Fruit fly (Drosophila melanogaster): ENCODE data around the gene bur.

The bur gene

DNA sequence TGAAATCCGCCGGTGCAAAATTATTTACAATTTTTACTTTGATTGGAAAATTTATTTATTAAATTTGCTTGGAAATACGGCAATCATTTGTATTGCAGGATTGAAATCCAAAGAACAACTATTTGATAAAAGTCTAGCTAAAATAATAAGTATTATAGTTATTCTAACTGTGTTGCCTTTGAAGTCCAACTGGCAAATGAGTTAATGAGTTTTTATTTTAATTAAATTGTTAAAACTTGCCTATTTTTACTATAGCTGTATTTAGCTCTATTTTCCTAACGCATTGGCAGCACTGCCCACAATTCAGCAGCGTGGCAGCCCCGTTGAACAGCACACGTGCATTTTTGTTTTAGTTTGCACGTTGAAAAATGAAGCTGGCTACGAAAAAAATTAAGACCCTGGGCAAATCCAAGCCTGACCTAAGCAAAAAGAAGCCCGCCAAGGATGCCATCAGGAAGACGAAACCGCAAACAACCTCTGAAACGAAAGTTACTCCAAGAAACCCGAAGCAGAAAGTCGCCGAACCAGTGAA lies 16.1 kb downstream of the bur start, which contains the start of gene Noc2:
Gene Noc2 (plus strand): TSS at position 331 of the 532 bp plus-strand sequence.
- TF ChIP-seq insv (optimal IDR thresholded peaks at IDR 0.05) (no peak), ttk (optimal IDR thresholded peaks at IDR 0.05) (no peak), Sin3A (optimal IDR thresholded peaks at IDR 0.05) (no peak), psq (optimal IDR thresholded peaks at IDR 0.05) (no peak), Myc (optimal IDR thresholded peaks at IDR 0.05) (no peak), h (optimal IDR thresholded peaks at IDR 0.05) (no peak)

DNA sequence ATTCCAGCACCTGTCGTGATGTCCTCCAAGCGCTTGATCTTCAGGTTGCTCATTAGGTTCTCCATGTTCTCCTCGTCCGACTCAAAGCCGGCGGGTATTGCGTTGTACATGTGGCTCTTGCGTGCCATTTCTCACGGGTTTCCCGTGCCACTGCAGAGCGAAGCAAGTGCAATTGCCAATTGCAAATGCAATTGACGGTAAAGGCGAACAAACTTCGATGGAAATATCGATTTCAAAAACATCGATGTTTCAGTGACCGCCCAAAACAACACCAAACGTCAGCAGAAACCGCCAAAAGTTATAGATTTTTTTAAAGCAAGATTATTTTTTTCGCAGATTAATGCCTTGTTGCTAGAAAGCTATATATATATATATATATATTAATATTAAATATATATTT lies 16.6 kb downstream of the bur start, which contains the start of gene Nbr:
Gene Nbr (minus strand): TSS at position 209 of the 400 bp plus-strand sequence.
- TF ChIP-seq Sin3A (optimal IDR thresholded peaks at IDR 0.05) (no peak), psq (optimal IDR thresholded peaks at IDR 0.05) (no peak), insv (optimal IDR thresholded peaks at IDR 0.05) (no peak), ttk (optimal IDR thresholded peaks at IDR 0.05) (no peak), h (optimal IDR thresholded peaks at IDR 0.05) (no peak), Myc (optimal IDR thresholded peaks at IDR 0.05) (no peak)

DNA sequence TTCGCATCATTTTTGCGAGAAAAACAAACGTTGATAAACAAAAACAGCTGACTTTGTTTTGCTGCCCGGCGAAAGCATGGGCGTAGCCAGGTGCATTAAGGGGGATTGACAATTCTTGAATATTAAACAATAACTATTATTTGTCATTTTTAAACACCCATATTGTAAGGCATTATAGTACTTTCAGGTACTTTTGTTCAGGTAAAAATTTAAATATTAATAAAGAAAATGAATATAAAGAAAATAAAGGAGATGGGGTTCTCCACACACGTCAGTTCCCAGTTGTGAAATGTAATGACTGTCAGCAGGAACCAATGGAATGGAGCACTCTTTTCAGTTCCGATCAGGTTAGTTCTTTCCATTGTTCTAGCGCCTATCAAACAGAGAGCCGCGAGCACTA lies 20.9 kb downstream of the bur start, which contains the start of the genes Coq3 and Pld3:
Gene Coq3 (minus strand): TSS at position 58 of the 400 bp plus-strand sequence.
Gene Pld3 (plus strand): TSS at position 294 of the 400 bp plus-strand sequence.
- TF ChIP-seq insv (optimal IDR thresholded peaks at IDR 0.05) (no peak), Myc (optimal IDR thresholded peaks at IDR 0.05) (no peak), ttk (optimal IDR thresholded peaks at IDR 0.05) (no peak), Sin3A (optimal IDR thresholded peaks at IDR 0.05) (no peak), h (optimal IDR thresholded peaks at IDR 0.05) (no peak), psq (optimal IDR thresholded peaks at IDR 0.05) (no peak)

DNA sequence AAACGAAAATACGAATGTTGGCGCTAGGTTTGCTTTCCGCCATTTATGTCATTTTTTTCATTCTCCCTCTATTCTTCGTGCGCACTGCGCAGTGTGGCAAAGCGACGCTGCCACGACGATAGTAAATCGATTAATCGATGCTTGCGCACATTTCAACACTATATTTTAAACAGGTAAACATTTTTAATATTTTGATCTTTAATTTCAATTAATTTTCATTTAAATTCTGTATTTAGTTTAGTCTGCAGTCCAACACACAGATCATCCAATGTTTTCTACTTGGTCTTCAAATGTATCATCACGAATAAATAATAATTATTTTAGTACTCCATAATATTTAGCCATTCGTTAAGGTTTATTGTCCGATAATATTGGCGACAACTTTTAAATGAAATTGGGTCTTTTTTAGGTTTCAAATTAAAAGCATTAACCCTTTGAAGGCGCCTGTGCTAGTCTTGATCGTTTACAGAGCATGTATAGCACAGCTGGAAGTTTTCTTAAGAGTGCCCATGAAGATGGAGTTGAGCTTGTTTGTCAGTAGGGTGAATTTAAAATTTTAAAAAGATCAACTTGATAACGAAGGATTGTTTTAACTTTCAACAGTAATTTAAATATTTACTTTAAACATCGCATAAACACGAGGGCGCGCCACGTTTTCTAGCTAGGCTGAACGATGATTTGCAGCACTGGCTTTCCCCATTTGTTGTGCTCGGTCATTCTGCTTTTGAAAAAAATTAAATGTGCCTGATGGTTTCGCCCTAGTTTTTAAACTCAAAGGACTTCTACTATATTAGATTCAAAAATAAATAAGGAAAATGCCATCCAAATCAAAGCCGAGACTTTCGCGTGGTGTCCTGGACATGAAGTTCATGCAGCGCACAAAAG lies 23.1 kb downstream of the bur start, which contains the start of the genes Mpp6 and E2f2:
Gene Mpp6 (plus strand): TSS at position 133 of the 885 bp plus-strand sequence.
Gene E2f2 (minus strand): TSS at position 594 of the 885 bp plus-strand sequence.
- TF ChIP-seq psq (optimal IDR thresholded peaks at IDR 0.05) (peak; percentile 91), Myc (optimal IDR thresholded peaks at IDR 0.05) (no peak)

DNA sequence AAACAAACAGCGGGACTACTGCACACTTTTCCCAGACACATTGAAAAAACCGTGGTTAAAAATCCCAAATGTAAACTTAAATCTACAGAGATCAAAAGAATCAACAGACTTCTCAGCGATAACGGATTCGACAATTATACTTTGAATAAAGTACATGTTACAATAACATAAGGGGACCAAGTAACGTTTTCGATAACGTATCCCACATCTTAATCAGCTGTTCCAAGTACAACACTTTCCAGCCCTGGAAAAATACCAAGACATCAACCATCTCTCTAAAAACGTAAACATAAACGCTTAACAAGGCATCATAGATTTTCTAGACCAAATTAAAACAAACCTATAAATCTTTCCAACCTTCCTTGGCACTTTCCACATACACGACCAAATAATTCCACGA lies 25.6 kb downstream of the bur start:
- TF ChIP-seq Sin3A (optimal IDR thresholded peaks at IDR 0.05) (no peak), Myc (optimal IDR thresholded peaks at IDR 0.05) (no peak), psq (optimal IDR thresholded peaks at IDR 0.05) (no peak), h (optimal IDR thresholded peaks at IDR 0.05) (no peak), ttk (optimal IDR thresholded peaks at IDR 0.05) (no peak), insv (optimal IDR thresholded peaks at IDR 0.05) (no peak)

DNA sequence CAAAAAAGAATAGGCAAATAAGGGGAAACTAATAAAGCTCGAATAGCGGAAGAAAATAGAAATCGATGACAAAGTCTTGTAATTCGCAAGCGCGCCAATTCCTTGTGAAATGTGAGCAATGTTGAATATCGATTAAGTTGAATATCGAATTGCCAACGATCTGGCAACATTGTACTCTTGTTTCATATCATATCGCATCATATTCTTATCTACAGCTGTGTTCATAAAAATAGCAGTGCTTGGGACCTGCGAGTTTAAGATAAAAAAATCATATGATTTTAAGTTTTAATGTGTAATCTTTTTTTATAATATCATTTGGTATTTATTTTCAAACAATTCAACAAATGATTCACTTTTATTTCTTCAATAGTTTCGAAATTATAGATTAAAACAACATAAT lies 30.4 kb downstream of the bur start:
- no peak for TF ChIP-seq h (optimal IDR thresholded peaks at IDR 0.05)
- TF ChIP-seq psq (optimal IDR thresholded peaks at IDR 0.05), result no peak
- TF ChIP-seq ttk (optimal IDR thresholded peaks at IDR 0.05), result no peak
- no peak for TF ChIP-seq insv (optimal IDR thresholded peaks at IDR 0.05)
- no peak for TF ChIP-seq Myc (optimal IDR thresholded peaks at IDR 0.05)
- no peak for TF ChIP-seq Sin3A (optimal IDR thresholded peaks at IDR 0.05)

DNA sequence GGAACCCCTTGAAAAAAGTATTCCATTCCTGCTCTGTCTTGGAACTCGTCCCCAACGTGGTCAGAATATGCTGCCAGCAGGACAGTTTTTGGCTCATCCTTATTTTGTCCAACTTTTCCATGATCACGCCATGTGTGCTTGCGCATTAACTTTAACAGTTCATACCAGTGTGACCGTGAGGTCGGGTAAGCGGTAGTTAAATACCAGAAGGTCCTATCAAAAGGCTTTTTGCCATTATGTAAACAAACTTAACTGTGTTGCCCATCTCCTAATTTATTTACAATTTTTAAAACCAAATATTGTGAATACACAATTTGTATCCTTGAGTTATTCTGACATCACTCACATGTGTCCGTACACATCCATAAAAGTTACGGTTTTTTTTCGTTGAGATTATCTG lies 31.2 kb downstream of the bur start, which contains the start of gene del:
Gene del (minus strand): TSS at position 305 of the 400 bp plus-strand sequence.
- no peak for TF ChIP-seq Myc (optimal IDR thresholded peaks at IDR 0.05)
- no peak for TF ChIP-seq psq (optimal IDR thresholded peaks at IDR 0.05)
- TF ChIP-seq insv (optimal IDR thresholded peaks at IDR 0.05), result no peak
- no peak for TF ChIP-seq ttk (optimal IDR thresholded peaks at IDR 0.05)
- no peak for TF ChIP-seq h (optimal IDR thresholded peaks at IDR 0.05)
- no peak for TF ChIP-seq Sin3A (optimal IDR thresholded peaks at IDR 0.05)

DNA sequence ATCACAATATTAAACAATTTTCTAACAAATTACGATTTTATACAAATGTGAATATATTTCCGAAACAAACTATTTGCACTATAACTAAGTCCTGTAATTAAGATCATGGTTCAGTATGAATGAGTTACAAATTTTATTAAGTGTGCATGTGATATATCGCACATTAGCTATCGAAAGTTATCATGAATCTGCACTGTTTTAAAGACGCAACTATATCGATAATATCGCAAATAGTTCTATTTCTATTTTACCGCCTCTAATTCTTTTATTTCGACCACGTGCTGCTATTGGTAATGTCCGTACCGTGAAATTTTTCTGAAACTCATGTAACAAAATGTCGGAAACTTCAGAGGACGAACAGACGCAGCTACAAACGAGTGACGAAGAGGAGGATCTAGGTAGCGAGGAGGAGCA lies 36.5 kb downstream of the bur start, which contains the start of gene pths:
Gene pths (plus strand): TSS at position 258 of the 414 bp plus-strand sequence.
- TF ChIP-seq Sin3A (optimal IDR thresholded peaks at IDR 0.05), result no peak
- no peak for TF ChIP-seq insv (optimal IDR thresholded peaks at IDR 0.05)
- no peak for TF ChIP-seq ttk (optimal IDR thresholded peaks at IDR 0.05)
- no peak for TF ChIP-seq h (optimal IDR thresholded peaks at IDR 0.05)
- no peak for TF ChIP-seq Myc (optimal IDR thresholded peaks at IDR 0.05)
- TF ChIP-seq psq (optimal IDR thresholded peaks at IDR 0.05), result no peak

DNA sequence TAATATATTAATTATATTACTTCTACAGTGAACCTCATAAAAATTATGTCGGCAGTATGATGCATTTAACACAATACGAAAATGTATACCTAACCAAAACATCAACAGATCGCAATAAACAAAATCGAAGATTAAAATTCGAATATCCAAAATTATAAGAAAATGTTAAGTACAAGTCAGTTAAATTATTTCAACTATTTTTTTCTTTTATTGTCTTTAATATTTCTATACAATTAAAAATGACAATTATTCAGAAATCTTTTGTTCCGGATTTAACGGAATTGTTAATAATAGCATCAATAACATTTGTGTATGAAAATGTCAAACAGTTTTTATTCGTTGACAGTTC lies 37.0 kb downstream of the bur start:
- TF ChIP-seq h (optimal IDR thresholded peaks at IDR 0.05), result no peak
- no peak for TF ChIP-seq Myc (optimal IDR thresholded peaks at IDR 0.05)
- no peak for TF ChIP-seq Sin3A (optimal IDR thresholded peaks at IDR 0.05)
- TF ChIP-seq insv (optimal IDR thresholded peaks at IDR 0.05), result no peak
- TF ChIP-seq psq (optimal IDR thresholded peaks at IDR 0.05), result no peak
- no peak for TF ChIP-seq ttk (optimal IDR thresholded peaks at IDR 0.05)

DNA sequence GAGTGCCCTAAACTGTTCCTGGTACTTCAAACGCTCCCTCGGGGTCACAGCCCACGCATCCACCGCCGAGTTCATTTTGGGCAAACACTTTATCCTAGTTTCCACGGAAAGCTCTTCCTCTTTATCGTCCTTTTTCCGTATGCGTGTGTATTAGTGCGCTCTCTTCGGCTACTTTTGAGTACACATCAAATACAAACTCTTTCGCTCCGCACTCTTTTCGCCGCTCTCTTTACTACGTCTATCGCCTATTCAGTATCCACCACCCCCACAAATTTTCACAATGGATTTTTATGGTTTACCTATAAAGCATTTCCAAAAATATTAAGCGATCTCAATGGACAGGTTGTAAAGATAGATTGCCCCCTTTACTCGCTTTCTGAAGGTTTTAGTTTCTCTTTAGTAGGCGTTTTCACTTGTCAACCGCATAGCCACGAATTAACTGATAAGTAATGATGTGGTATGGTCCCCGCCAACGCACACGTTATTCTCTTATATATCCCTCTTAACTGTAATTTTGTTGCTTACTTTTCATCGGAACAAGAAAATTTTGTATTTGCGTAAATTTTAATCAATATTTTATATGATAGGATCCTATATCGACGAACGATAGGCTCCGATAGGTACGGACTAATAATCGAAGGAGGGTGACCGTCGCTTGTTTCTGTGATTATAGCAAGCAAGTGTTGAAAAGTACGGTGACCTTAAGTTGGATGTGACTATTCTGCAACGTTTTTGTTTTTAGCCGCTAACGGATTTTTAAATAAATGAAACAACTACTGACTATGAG lies 37.6 kb downstream of the bur start, which contains the start of gene Dap160:
Gene Dap160 (minus strand): TSS at position 634 of the 787 bp plus-strand sequence.
- TF ChIP-seq Sin3A (optimal IDR thresholded peaks at IDR 0.05) (no peak), psq (optimal IDR thresholded peaks at IDR 0.05) (no peak), h (optimal IDR thresholded peaks at IDR 0.05) (no peak), Myc (optimal IDR thresholded peaks at IDR 0.05) (no peak), ttk (optimal IDR thresholded peaks at IDR 0.05) (no peak), insv (optimal IDR thresholded peaks at IDR 0.05) (no peak)

DNA sequence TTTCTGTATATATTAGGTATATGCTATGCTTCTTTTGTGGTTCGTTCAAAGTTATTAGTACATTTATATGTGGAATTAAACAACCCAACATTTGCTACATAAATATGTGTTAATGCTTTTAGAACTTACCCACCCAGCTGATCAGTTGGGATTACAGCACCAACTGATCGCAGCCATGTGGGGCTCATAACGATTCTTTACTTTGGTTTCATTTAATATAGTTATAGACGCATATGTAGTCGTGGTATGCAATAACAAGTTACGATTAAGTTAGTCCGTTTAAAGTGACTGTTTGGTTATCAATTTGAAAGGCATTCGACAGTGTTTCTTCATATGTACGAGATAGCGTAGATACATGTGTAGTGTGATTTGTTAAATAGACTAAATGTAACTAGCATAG lies 43.7 kb downstream of the bur start:
- TF ChIP-seq ttk (optimal IDR thresholded peaks at IDR 0.05) (no peak), h (optimal IDR thresholded peaks at IDR 0.05) (no peak), psq (optimal IDR thresholded peaks at IDR 0.05) (no peak), Myc (optimal IDR thresholded peaks at IDR 0.05) (no peak), insv (optimal IDR thresholded peaks at IDR 0.05) (no peak), Sin3A (optimal IDR thresholded peaks at IDR 0.05) (no peak)

All from Kc167 (cell line).